Worm (Caenorhabditis elegans): ENCODE measurements around the gene ddr-2.

DNA sequence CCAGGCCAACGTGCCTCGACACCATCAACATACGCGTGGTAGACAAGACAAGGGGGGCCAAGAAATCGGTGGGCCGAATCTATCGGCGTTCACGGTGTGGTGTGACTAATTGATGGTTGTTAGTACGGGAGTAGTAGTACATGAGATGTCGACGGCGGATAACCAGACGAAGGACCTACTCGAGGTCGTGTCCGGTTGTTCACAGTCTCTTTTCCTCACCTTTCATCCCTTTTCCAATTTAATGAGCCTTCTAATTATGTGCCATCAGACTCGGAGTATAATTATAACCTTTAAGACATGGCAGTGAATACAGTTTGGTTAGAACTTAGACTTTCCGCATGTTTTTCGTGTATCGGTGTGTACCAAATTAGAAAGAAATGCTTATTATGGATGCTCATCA lies 4.4 kb upstream of the ddr-2 start:
- TF ChIP-seq pqm-1 (tag; optimal IDR thresholded peaks at IDR 0.05): no peak
- no peak for TF ChIP-seq nhr-6 (tag; optimal IDR thresholded peaks at IDR 0.05)
- no peak for TF ChIP-seq dmd-8 (GFP tag; IDR thresholded peaks at IDR 0.05)
- no peak for TF ChIP-seq jun-1 (tag; optimal IDR thresholded peaks at IDR 0.05)
- TF ChIP-seq nhr-77 (tag; optimal IDR thresholded peaks at IDR 0.05): no peak
- TF ChIP-seq snpc-4 (tag; optimal IDR thresholded peaks at IDR 0.05): no peak
- no peak for TF ChIP-seq F26F4.8 (GFP tag; conservative IDR thresholded peaks at IDR 0.05)
- no peak for TF ChIP-seq ces-1 (GFP tag; optimal IDR thresholded peaks at IDR 0.05)
- TF ChIP-seq nhr-10 (tag; optimal IDR thresholded peaks at IDR 0.05): no peak
- no peak for TF ChIP-seq nhr-28 (tag; optimal IDR thresholded peaks at IDR 0.05)
- TF ChIP-seq ztf-11 (tag; optimal IDR thresholded peaks at IDR 0.05): no peak
- TF ChIP-seq pha-4 (GFP tag; IDR thresholded peaks at IDR 0.05): no peak
- TF ChIP-seq pha-4 (tag; optimal IDR thresholded peaks at IDR 0.05): no peak
- TF ChIP-seq aha-1 (tag): no peak

All from whole organism, L4 larva.